Worm (Caenorhabditis elegans): ENCODE measurements around the gene agl-1.
"Not testable (repeated sequence)": the region's sequence is repeated elsewhere in the genome, so short reads cannot be mapped to it uniquely, and the experiment has no call there.

Gene agl-1

ce11 chrII:14377796-14378195 lies 19.9 kb upstream of the agl-1 start, which contains the start of gene acr-20:
TSS of gene acr-20 (minus strand) at chrII:14377896.
- TF ChIP-seq W03F9.2 (tag; optimal IDR thresholded peaks at IDR 0.05) (no peak), dao-5 (tag; optimal IDR thresholded peaks at IDR 0.05) (no peak), him-1 (tag; optimal IDR thresholded peaks at IDR 0.05) (no peak)

ce11 chrII:14374594-14374993 lies 16.7 kb upstream of the agl-1 start:
- TF ChIP-seq dao-5 (tag; optimal IDR thresholded peaks at IDR 0.05) (no peak), him-1 (tag; optimal IDR thresholded peaks at IDR 0.05) (no peak), W03F9.2 (tag; optimal IDR thresholded peaks at IDR 0.05) (no peak)

- TF ChIP-seq dao-5 (tag; optimal IDR thresholded peaks at IDR 0.05) (no peak), W03F9.2 (tag; optimal IDR thresholded peaks at IDR 0.05) (peak; percentile 60)
Observed at ce11 chrII:14365182-14365751, 7.4 kb upstream of the agl-1 start, which contains the start of gene imb-2. TSS of gene imb-2 (plus strand) at chrII:14365701.

- TF ChIP-seq dao-5 (tag; optimal IDR thresholded peaks at IDR 0.05) (no peak), W03F9.2 (tag; optimal IDR thresholded peaks at IDR 0.05) (no peak), him-1 (tag; optimal IDR thresholded peaks at IDR 0.05) (no peak)
Observed at ce11 chrII:14361719-14362118, 3.8 kb upstream of the agl-1 start, which contains the start of gene tebp-1. TSS of gene tebp-1 (plus strand) at chrII:14362019.

- TF ChIP-seq W03F9.2 (tag; optimal IDR thresholded peaks at IDR 0.05) (no peak), dao-5 (tag; optimal IDR thresholded peaks at IDR 0.05) (no peak), him-1 (tag; optimal IDR thresholded peaks at IDR 0.05) (no peak)
Observed at ce11 chrII:14360675-14361074, 2.8 kb upstream of the agl-1 start.

ce11 chrII:14359007-14359406 lies 1.1 kb upstream of the agl-1 start:
- TF ChIP-seq W03F9.2 (tag; optimal IDR thresholded peaks at IDR 0.05) (no peak), dao-5 (tag; optimal IDR thresholded peaks at IDR 0.05) (no peak), him-1 (tag; optimal IDR thresholded peaks at IDR 0.05) (no peak)

- TF ChIP-seq him-1 (tag; optimal IDR thresholded peaks at IDR 0.05) (no peak), dao-5 (tag; optimal IDR thresholded peaks at IDR 0.05) (no peak), W03F9.2 (tag; optimal IDR thresholded peaks at IDR 0.05) (no peak)
Observed at ce11 chrII:14351352-14351751, 6.6 kb downstream of the agl-1 start.

ce11 chrII:14350768-14351167 lies 7.1 kb downstream of the agl-1 start:
- TF ChIP-seq W03F9.2 (tag; optimal IDR thresholded peaks at IDR 0.05) (no peak), dao-5 (tag; optimal IDR thresholded peaks at IDR 0.05) (peak; percentile 21)

- TF ChIP-seq dao-5 (tag; optimal IDR thresholded peaks at IDR 0.05) (no peak), W03F9.2 (tag; optimal IDR thresholded peaks at IDR 0.05) (peak; percentile 96), him-1 (tag; optimal IDR thresholded peaks at IDR 0.05) (no peak)
Observed at ce11 chrII:14349356-14349923, 8.5 kb downstream of the agl-1 start, which contains the start of the genes Y54G11A.17, lin-7 and elof-1. TSS of gene Y54G11A.17 (minus strand) at chrII:14349406. TSS of gene lin-7 (minus strand) at chrII:14349406. TSS of gene elof-1 (plus strand) at chrII:14349738.

- not testable (repeated sequence) for TF ChIP-seq W03F9.2, dao-5, him-1 (tag; optimal IDR thresholded peaks at IDR 0.05)
Observed at ce11 chrII:14346243-14346642, 11.7 kb downstream of the agl-1 start, which contains the start of gene Y54G11A.9. TSS of gene Y54G11A.9 (minus strand) at chrII:14346438.

- TF ChIP-seq dao-5, W03F9.2, him-1 (tag; optimal IDR thresholded peaks at IDR 0.05): not testable (repeated sequence)
Observed at ce11 chrII:14344166-14344565, 13.7 kb downstream of the agl-1 start, which contains the start of gene ddl-3. TSS of gene ddl-3 (minus strand) at chrII:14344454.

- TF ChIP-seq dao-5 (tag; optimal IDR thresholded peaks at IDR 0.05) = no peak
- no peak for TF ChIP-seq him-1 (tag; optimal IDR thresholded peaks at IDR 0.05)
- no peak for TF ChIP-seq W03F9.2 (tag; optimal IDR thresholded peaks at IDR 0.05)
Observed at ce11 chrII:14321225-14321624, 36.7 kb downstream of the agl-1 start.

ce11 chrII:14319227-14319626 lies 38.7 kb downstream of the agl-1 start:
- no peak for TF ChIP-seq W03F9.2 (tag; optimal IDR thresholded peaks at IDR 0.05)
- TF ChIP-seq him-1 (tag; optimal IDR thresholded peaks at IDR 0.05) = no peak
- no peak for TF ChIP-seq dao-5 (tag; optimal IDR thresholded peaks at IDR 0.05)

ce11 chrII:14318027-14318426 lies 39.9 kb downstream of the agl-1 start, which contains the start of gene Y54G11A.14:
TSS of gene Y54G11A.14 (plus strand) at chrII:14318158.
- TF ChIP-seq W03F9.2 (tag; optimal IDR thresholded peaks at IDR 0.05) = no peak
- no peak for TF ChIP-seq him-1 (tag; optimal IDR thresholded peaks at IDR 0.05)
- no peak for TF ChIP-seq dao-5 (tag; optimal IDR thresholded peaks at IDR 0.05)
